Fruit fly (Drosophila melanogaster): ENCODE data around the gene CG15546.
A peak's percentile ranks its signal among the peaks of the same experiment; 100 is the strongest.

dm6 chr3R:30912402-30912801 lies 36.4 kb upstream of the CG15546 start, which contains the start of gene Ptx1:
- TF ChIP-seq psq (optimal IDR thresholded peaks at IDR 0.05) (no peak), Dll (optimal IDR thresholded peaks at IDR 0.05) (peak; percentile 65), usp (GFP tag; optimal IDR thresholded peaks at IDR 0.05) (no peak), CG8478 (optimal IDR thresholded peaks at IDR 0.05) (peak; percentile 94)
